Worm (Caenorhabditis elegans) whole organism, L3 larva: ENCODE results near the gene C54C6.11.

Source experiments
- ceh-28 ChIP-seq: fragments of 150-350 bp; optimal IDR thresholded peaks from 2 replicates; lab custom pipeline; 2014; ENCODE audit warnings: missing biosample characterization, missing genetic modification reagents, missing genetic modification characterization
- daf-12 ChIP-seq: fragments of 150-350 bp; optimal IDR thresholded peaks from 2 replicates; lab custom pipeline; 2014; ENCODE audit warnings: missing biosample characterization, missing genetic modification reagents, missing genetic modification characterization
- elt-3 ChIP-seq, 3 experiments: fragments of 150-350 bp in 1 of 3; sonication (generic microtip) in 2 of 3; optimal IDR thresholded peaks; 2 replicates in 2 of 3; 4 replicates in 1 of 3; lab custom pipeline; 2014 to 2017; ENCODE audit warnings: missing biosample characterization in 3 of 3, missing genetic modification characterization in 3 of 3
- lsy-12 ChIP-seq: sonication (generic microtip); optimal IDR thresholded peaks from 2 replicates; lab custom pipeline; 2016; ENCODE audit warnings: mild to moderate bottlenecking, missing genetic modification characterization, missing compliant biosample characterization
- mml-1 ChIP-seq: fragments of 150-350 bp; sonication (generic microtip); optimal IDR thresholded peaks from 3 replicates; lab custom pipeline; 2014; ENCODE audit warnings: missing biosample characterization, missing genetic modification characterization
- ztf-11 ChIP-seq: fragments of 150-350 bp; optimal IDR thresholded peaks from 2 replicates; lab custom pipeline; 2014; ENCODE audit warnings: missing biosample characterization, missing genetic modification characterization

- no peak for TF ChIP-seq ztf-11 (tag; lab: Kevin White, UChicago)
- no peak for TF ChIP-seq lsy-12 (tag; lab: Kevin White, UChicago)
- TF ChIP-seq elt-3 (tag; optimal IDR thresholded peaks at IDR 0.05; lab: Kevin White, UChicago): no peak
- no peak for TF ChIP-seq mml-1 (tag; lab: Kevin White, UChicago)
- TF ChIP-seq ceh-28 (tag; lab: Kevin White, UChicago): no peak
- TF ChIP-seq daf-12 (tag; lab: Kevin White, UChicago): no peak
Measured at ce11 chrIII:3566785-3567184, 18.7 kb downstream of the C54C6.11 start.
